Worm (Caenorhabditis elegans) whole organism, midembryonic: ENCODE data around the gene ceh-32.

Source experiments
- flt-1 ChIP-seq: fragments of 200-800 bp; sonication (Bioruptor generic); IDR thresholded peaks from 2 replicates; pipeline ENCODE4 v1.3.6; 2022; ENCODE audit warnings: missing genetic modification characterization, missing compliant biosample characterization
- med-1 ChIP-seq: sonication (generic microtip); optimal IDR thresholded peaks from 2 replicates; lab custom pipeline; 2017; ENCODE audit warnings: missing genetic modification characterization, mild to moderate bottlenecking, missing compliant biosample characterization, antibody characterized with exemption, missing genetic modification reagents; ENCODE audit not compliant: insufficient read depth
- tab-1 ChIP-seq: fragments of 200-800 bp; sonication (Bioruptor generic); IDR thresholded peaks from 2 replicates; pipeline ENCODE4 v1.3.6; 2022; ENCODE audit warnings: missing genetic modification characterization, missing compliant biosample characterization

ce11 chrV:11673746-11674365 is 31.3 kb downstream of the ceh-32 start:
- TF ChIP-seq flt-1 (GFP tag; lab: Robert Waterston, UW) (no peak), tab-1 (GFP tag; lab: Robert Waterston, UW) (no peak), med-1 (no peak)
